Fruit fly (Drosophila melanogaster): ENCODE results near the gene CG4194.

The CG4194 gene

DNA sequence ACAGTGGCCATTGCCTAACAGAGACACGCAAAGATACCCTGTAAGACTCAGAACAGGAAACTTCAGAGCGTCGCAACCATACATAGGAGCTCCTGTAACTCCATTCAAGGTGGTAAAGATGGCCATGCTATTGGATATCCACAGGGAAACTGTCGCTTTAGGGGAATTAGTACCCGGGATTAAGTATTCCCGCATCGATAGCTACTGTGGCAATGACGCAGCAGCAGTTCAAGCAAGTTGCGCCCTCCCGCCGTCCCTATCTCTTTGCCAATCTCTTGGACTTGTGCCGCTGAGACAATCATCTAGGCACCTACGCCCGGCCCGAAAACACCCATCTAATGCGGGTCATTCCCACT, 2.3 kb downstream of the CG4194 start (continued):
- TF ChIP-seq Rx (GFP tag; IDR thresholded peaks at IDR 0.05) = peak; percentile 49; the same call in 1 of the 2 replicates
- peak; percentile 50 for TF ChIP-seq CG17359 (tag; optimal IDR thresholded peaks at IDR 0.05)
- TF ChIP-seq CG7372 (GFP tag; IDR thresholded peaks at IDR 0.05) = peak; percentile 78
- TF ChIP-seq zen (tag; optimal IDR thresholded peaks at IDR 0.05) = peak; percentile 20
- no peak for TF ChIP-seq CG31388 (GFP tag; optimal IDR thresholded peaks at IDR 0.05)
- TF ChIP-seq Xbp1 (GFP tag; optimal IDR thresholded peaks at IDR 0.05) = peak; percentile 15
- peak; percentile 13 for TF ChIP-seq CG8281 (tag; optimal IDR thresholded peaks at IDR 0.05)
- no peak for TF ChIP-seq ftz-f1 (GFP tag; optimal IDR thresholded peaks at IDR 0.05)
- TF ChIP-seq ac (GFP tag; optimal IDR thresholded peaks at IDR 0.05) = no peak
- TF ChIP-seq sc (optimal IDR thresholded peaks at IDR 0.05) = no peak
- TF ChIP-seq sc (GFP tag; optimal IDR thresholded peaks at IDR 0.05) = no peak
- peak; percentile 52 for TF ChIP-seq nmo (GFP tag; optimal IDR thresholded peaks at IDR 0.05)
- TF ChIP-seq sens (GFP tag) = peak; percentile 79
- TF ChIP-seq Tbp (GFP tag; optimal IDR thresholded peaks at IDR 0.05) = no peak
- TF ChIP-seq HmgD (GFP tag; optimal IDR thresholded peaks at IDR 0.05) = no peak
- TF ChIP-seq disco-r (GFP tag; optimal IDR thresholded peaks at IDR 0.05) = no peak
- no peak for TF ChIP-seq CG2129 (GFP tag; IDR thresholded peaks at IDR 0.05; ENCODE audit: partially characterized antibody)
- TF ChIP-seq CG42726 (GFP tag; IDR thresholded peaks at IDR 0.05; ENCODE audit: partially characterized antibody) = no peak
- TF ChIP-seq cato (GFP tag; optimal IDR thresholded peaks at IDR 0.05; ENCODE audit: borderline replicate concordance) = no peak
- peak; percentile 66 for TF ChIP-seq Taf1 (GFP tag; IDR thresholded peaks at IDR 0.05)
- no peak for TF ChIP-seq cg (GFP tag; optimal IDR thresholded peaks at IDR 0.05)
- peak; percentile 43 for TF ChIP-seq scrt (GFP tag; optimal IDR thresholded peaks at IDR 0.05)
- no peak for TF ChIP-seq Elba2 (GFP tag; optimal IDR thresholded peaks at IDR 0.05)
- no peak for TF ChIP-seq CG6254 (GFP tag; optimal IDR thresholded peaks at IDR 0.05)
- no peak for TF ChIP-seq Opbp (GFP tag; IDR thresholded peaks at IDR 0.05; ENCODE audit: partially characterized antibody)
- TF ChIP-seq CG8359 (GFP tag; optimal IDR thresholded peaks at IDR 0.05; ENCODE audit: borderline replicate concordance) = no peak
- no peak for TF ChIP-seq CG7271 (tag; optimal IDR thresholded peaks at IDR 0.05)
- TF ChIP-seq Hr78 (GFP tag; optimal IDR thresholded peaks at IDR 0.05) = peak in 1 of 2 experiments; percentile 24
- peak; percentile 28 for TF ChIP-seq CG1647 (GFP tag; optimal IDR thresholded peaks at IDR 0.05)
- TF ChIP-seq Stat92E (GFP tag; optimal IDR thresholded peaks at IDR 0.05) = no peak
- 0 out of 3 replicates have a peak, but pooled peaks have one; percentile 50 for TF ChIP-seq ken (GFP tag; IDR thresholded peaks at IDR 0.05)
- no peak for TF ChIP-seq Sin3A (optimal IDR thresholded peaks at IDR 0.05)
- no peak for TF ChIP-seq nerfin-2 (GFP tag; IDR thresholded peaks at IDR 0.05; ENCODE audit: partially characterized antibody)
- TF ChIP-seq aop (GFP tag; IDR thresholded peaks at IDR 0.05) = no peak
- no peak for TF ChIP-seq Nf-YB (GFP tag; optimal IDR thresholded peaks at IDR 0.05)
- TF ChIP-seq p53 (GFP tag; optimal IDR thresholded peaks at IDR 0.05) = no peak
- peak; percentile 11; the same call in 1 of the 3 replicates for TF ChIP-seq jigr1 (GFP tag; IDR thresholded peaks at IDR 0.05)
- peak; percentile 11 for TF ChIP-seq CG10147 (GFP tag; optimal IDR thresholded peaks at IDR 0.05)
- peak; percentile 52; the same call in 1 of the 2 replicates for TF ChIP-seq MBD-R2 (GFP tag; IDR thresholded peaks at IDR 0.05)
- peak; percentile 37 for TF ChIP-seq CG8924 (tag; optimal IDR thresholded peaks at IDR 0.05)
- no peak for TF ChIP-seq BEAF-32 (GFP tag; optimal IDR thresholded peaks at IDR 0.05)
- no peak for TF ChIP-seq gro (GFP tag; optimal IDR thresholded peaks at IDR 0.05)
- no peak for TF ChIP-seq Dip2 (GFP tag; IDR thresholded peaks at IDR 0.05)
- TF ChIP-seq lbe (GFP tag; optimal IDR thresholded peaks at IDR 0.05) = no peak
- no peak for TF ChIP-seq pzg (GFP tag; optimal IDR thresholded peaks at IDR 0.05)
- TF ChIP-seq peb (GFP tag; IDR thresholded peaks at IDR 0.05) = 0 out of 2 replicates have a peak, but pooled peaks have one; percentile 33
- TF ChIP-seq gt (GFP tag; IDR thresholded peaks at IDR 0.05) = no peak
- no peak for TF ChIP-seq CG6175 (GFP tag; IDR thresholded peaks at IDR 0.05)
- no peak for TF ChIP-seq Scr (GFP tag; IDR thresholded peaks at IDR 0.05; ENCODE audit: partially characterized antibody)
- TF ChIP-seq Aef1 (GFP tag; IDR thresholded peaks at IDR 0.05) = peak; percentile 77
